Worm (Caenorhabditis elegans) whole organism, young adult: ENCODE data around the gene fce-2.

Source experiments
- C06A6.2 ChIP-seq: fragments of 200-800 bp; sonication (Bioruptor generic); conservative IDR thresholded peaks from 2 replicates; pipeline ENCODE4 v1.3.6; 2022; ENCODE audit warnings: missing genetic modification characterization, missing compliant biosample characterization
- C17E4.6 ChIP-seq: fragments of 200-800 bp; sonication (Bioruptor generic); IDR thresholded peaks from 2 replicates; pipeline ENCODE4 v1.3.6; 2022; ENCODE audit warnings: missing genetic modification reagents, missing genetic modification characterization, missing compliant biosample characterization
- D2030.7 ChIP-seq: fragments of 200-800 bp; sonication (Bioruptor generic); IDR thresholded peaks from 2 replicates; pipeline ENCODE4 v1.3.6; 2022; ENCODE audit warnings: missing genetic modification reagents, missing genetic modification characterization, missing compliant biosample characterization
- F22D6.2 ChIP-seq: sonication (generic microtip); optimal IDR thresholded peaks from 2 replicates; lab custom pipeline; 2016; ENCODE audit warnings: mild to moderate bottlenecking, missing genetic modification characterization, missing compliant biosample characterization
- F33H1.4 ChIP-seq: fragments of 200-800 bp; sonication (Bioruptor generic); IDR thresholded peaks from 2 replicates; pipeline ENCODE4 v1.3.6; 2022; ENCODE audit warnings: missing genetic modification reagents, missing genetic modification characterization, missing compliant biosample characterization
- F39B2.1 ChIP-seq: fragments of 200-800 bp; sonication (Bioruptor generic); IDR thresholded peaks from 2 replicates; pipeline ENCODE4 v1.3.6; 2022; ENCODE audit warnings: missing genetic modification reagents, missing genetic modification characterization, missing compliant biosample characterization
- F55B11.4 ChIP-seq: sonication (generic microtip); optimal IDR thresholded peaks from 2 replicates; lab custom pipeline; 2016; ENCODE audit warnings: missing compliant biosample characterization, missing genetic modification characterization, borderline replicate concordance; ENCODE audit not compliant: insufficient read depth
- K11D2.4 ChIP-seq: fragments of 200-800 bp; sonication (Bioruptor generic); IDR thresholded peaks from 2 replicates; pipeline ENCODE4 v1.3.6; 2022; ENCODE audit warnings: missing genetic modification reagents, missing genetic modification characterization, missing compliant biosample characterization
- K12H6.12 ChIP-seq: fragments of 200-800 bp; sonication (Bioruptor generic); optimal IDR thresholded peaks from 2 replicates; lab custom pipeline; 2018; ENCODE audit warnings: mild to moderate bottlenecking, missing genetic modification characterization, missing compliant biosample characterization
- Y56A3A.18 ChIP-seq: fragments of 200-800 bp; sonication (Bioruptor generic); IDR thresholded peaks from 2 replicates; pipeline ENCODE4 v1.3.6; 2022; ENCODE audit warnings: missing genetic modification reagents, missing genetic modification characterization, missing compliant biosample characterization
- attf-5 ChIP-seq: fragments of 200-800 bp; sonication (Bioruptor generic); optimal IDR thresholded peaks from 2 replicates; lab custom pipeline; 2018; ENCODE audit warnings: mild to moderate bottlenecking, missing genetic modification characterization, missing compliant biosample characterization
- bed-1 ChIP-seq: fragments of 200-800 bp; sonication (Bioruptor generic); IDR thresholded peaks from 2 replicates; pipeline ENCODE4 v1.3.6; 2022; ENCODE audit warnings: missing genetic modification reagents, missing genetic modification characterization, missing compliant biosample characterization
- cebp-1 ChIP-seq, 2 experiments: fragments of 200-800 bp in 1 of 2; sonication (Bioruptor generic) in 1 of 2; sonication (generic microtip) in 1 of 2; IDR thresholded peaks in 1 of 2; optimal IDR thresholded peaks in 1 of 2; 2 replicates each; pipeline versions ENCODE4 v1.3.6 to Lab custom; 2017 to 2022; ENCODE audit warnings: missing compliant biosample characterization in 2 of 2, missing genetic modification characterization in 2 of 2, mild to moderate bottlenecking in 1 of 2, missing genetic modification reagents in 1 of 2, moderate library complexity in 1 of 2
- ceh-100 ChIP-seq: fragments of 200-800 bp; sonication (Bioruptor generic); IDR thresholded peaks from 2 replicates; pipeline ENCODE4 v1.3.6; 2022; ENCODE audit warnings: missing genetic modification reagents, missing genetic modification characterization, missing compliant biosample characterization
- ceh-27 ChIP-seq: fragments of 200-800 bp; sonication (Bioruptor generic); optimal IDR thresholded peaks from 2 replicates; lab custom pipeline; 2018; ENCODE audit warnings: mild to moderate bottlenecking, missing genetic modification characterization, moderate library complexity, missing compliant biosample characterization
- ceh-40 ChIP-seq: fragments of 200-800 bp; sonication (Bioruptor generic); IDR thresholded peaks from 2 replicates; pipeline ENCODE4 v1.3.6; 2022; ENCODE audit warnings: missing genetic modification characterization, missing compliant biosample characterization
- ceh-91 ChIP-seq: fragments of 200-800 bp; sonication (Bioruptor generic); IDR thresholded peaks from 2 replicates; pipeline ENCODE4 v1.3.6; 2022; ENCODE audit warnings: missing genetic modification reagents, missing genetic modification characterization, missing compliant biosample characterization
- die-1 ChIP-seq: sonication (generic microtip); optimal IDR thresholded peaks from 2 replicates; lab custom pipeline; 2016; ENCODE audit warnings: missing genotype, mild to moderate bottlenecking, missing genetic modification characterization, missing compliant biosample characterization
- dpl-1 ChIP-seq: fragments of 150-350 bp; optimal IDR thresholded peaks from 2 replicates; lab custom pipeline; 2014; ENCODE audit warnings: missing biosample characterization, missing genetic modification reagents, missing genetic modification characterization
- efl-1 ChIP-seq: fragments of 150-350 bp; optimal IDR thresholded peaks from 2 replicates; lab custom pipeline; 2014; ENCODE audit warnings: missing biosample characterization, missing genetic modification reagents, missing genetic modification characterization
- egrh-3 ChIP-seq: fragments of 200-800 bp; sonication (Bioruptor generic); IDR thresholded peaks from 2 replicates; pipeline ENCODE4 v1.3.6; 2022; ENCODE audit warnings: missing genetic modification reagents, missing genetic modification characterization, missing compliant biosample characterization
- hmg-1.2 ChIP-seq: fragments of 200-800 bp; sonication (Bioruptor generic); IDR thresholded peaks from 2 replicates; pipeline ENCODE4 v1.3.6; 2022; ENCODE audit warnings: missing genetic modification reagents, missing genetic modification characterization, missing compliant biosample characterization
- let-607 ChIP-seq, 2 experiments: fragments of 200-800 bp in 1 of 2; sonication (Bioruptor generic) in 1 of 2; sonication (generic microtip) in 1 of 2; optimal IDR thresholded peaks; 2 replicates each; lab custom pipeline; 2016 to 2018; ENCODE audit warnings: mild to moderate bottlenecking in 2 of 2, missing compliant biosample characterization in 2 of 2, missing genetic modification characterization in 2 of 2, moderate library complexity in 2 of 2, missing genotype in 1 of 2
- lin-26 ChIP-seq: fragments of 200-800 bp; sonication (Bioruptor generic); IDR thresholded peaks from 2 replicates; pipeline ENCODE4 v1.3.6; 2022; ENCODE audit warnings: missing genetic modification reagents, missing genetic modification characterization, missing compliant biosample characterization
- lin-35 ChIP-seq, 3 experiments: fragments of 150-350 bp in 2 of 3; sonication (generic microtip) in 1 of 3; optimal IDR thresholded peaks; 2 replicates each; lab custom pipeline; 2014 to 2018; ENCODE audit warnings: missing biosample characterization in 3 of 3, missing genetic modification characterization in 3 of 3, missing genetic modification reagents in 3 of 3
- lin-54 ChIP-seq: fragments of 200-800 bp; sonication (Bioruptor generic); optimal IDR thresholded peaks from 2 replicates; lab custom pipeline; 2018; ENCODE audit warnings: mild to moderate bottlenecking, missing genetic modification characterization, missing compliant biosample characterization
- madf-10 ChIP-seq: sonication (generic microtip); optimal IDR thresholded peaks from 2 replicates; lab custom pipeline; 2016; ENCODE audit warnings: mild to moderate bottlenecking, missing genetic modification characterization, missing compliant biosample characterization
- madf-6 ChIP-seq: fragments of 200-800 bp; sonication (Bioruptor generic); IDR thresholded peaks from 2 replicates; pipeline ENCODE4 v1.3.6; 2022; ENCODE audit warnings: missing genetic modification reagents, missing genetic modification characterization, missing compliant biosample characterization
- mcd-1 ChIP-seq: fragments of 200-800 bp; sonication (Bioruptor generic); IDR thresholded peaks from 2 replicates; pipeline ENCODE4 v1.3.6; 2022; ENCODE audit warnings: missing genetic modification reagents, missing genetic modification characterization, missing compliant biosample characterization
- mel-28 ChIP-seq: sonication (generic microtip); optimal IDR thresholded peaks from 2 replicates; lab custom pipeline; 2016; ENCODE audit warnings: borderline replicate concordance, mild to moderate bottlenecking, missing genetic modification characterization, missing compliant biosample characterization
- nfya-2 ChIP-seq: fragments of 200-800 bp; sonication (Bioruptor generic); IDR thresholded peaks from 2 replicates; pipeline ENCODE4 v1.3.6; 2022; ENCODE audit warnings: missing genetic modification reagents, missing genetic modification characterization, missing compliant biosample characterization
- nhr-27 ChIP-seq: fragments of 200-800 bp; sonication (Bioruptor generic); optimal IDR thresholded peaks from 2 replicates; lab custom pipeline; 2018; ENCODE audit warnings: mild to moderate bottlenecking, missing genetic modification characterization, moderate library complexity, missing compliant biosample characterization
- nhr-80 ChIP-seq: sonication (generic microtip); optimal IDR thresholded peaks from 2 replicates; lab custom pipeline; 2016; ENCODE audit warnings: missing genetic modification characterization, missing compliant biosample characterization
- pbrm-1 ChIP-seq: fragments of 200-800 bp; sonication (Bioruptor generic); IDR thresholded peaks from 2 replicates; pipeline ENCODE4 v1.3.6; 2022; ENCODE audit warnings: missing genetic modification reagents, missing genetic modification characterization, missing compliant biosample characterization
- rpc-1 ChIP-seq, 2 experiments: fragments of 150-350 bp in 1 of 2; sonication (generic microtip) in 1 of 2; optimal IDR thresholded peaks; 2 replicates each; lab custom pipeline; 2014 to 2018; ENCODE audit warnings: missing biosample characterization in 1 of 2, missing genetic modification characterization in 1 of 2, missing genetic modification reagents in 1 of 2, missing genotype in 1 of 2
- sdz-38 ChIP-seq: sonication (generic microtip); optimal IDR thresholded peaks from 2 replicates; lab custom pipeline; 2016; ENCODE audit warnings: missing genotype, missing genetic modification characterization, missing compliant biosample characterization
- sea-2 ChIP-seq: fragments of 200-800 bp; sonication (Bioruptor generic); IDR thresholded peaks from 2 replicates; pipeline ENCODE4 v1.3.6; 2022; ENCODE audit warnings: missing genetic modification characterization, missing compliant biosample characterization
- tbp1 ChIP-seq: fragments of 200-800 bp; sonication (Bioruptor generic); optimal IDR thresholded peaks from 2 replicates; lab custom pipeline; 2018; ENCODE audit warnings: mild to moderate bottlenecking, missing genetic modification characterization, missing compliant biosample characterization
- unc-62 ChIP-seq: fragments of 150-350 bp; optimal IDR thresholded peaks from 2 replicates; lab custom pipeline; 2014; ENCODE audit warnings: missing biosample characterization, missing genetic modification reagents, missing genetic modification characterization
- xnd-1 ChIP-seq: sonication (generic microtip); optimal IDR thresholded peaks from 2 replicates; lab custom pipeline; 2016; ENCODE audit warnings: missing genotype, missing genetic modification reagents, missing genetic modification characterization, missing compliant biosample characterization
- ztf-26 ChIP-seq: sonication (generic microtip); optimal IDR thresholded peaks from 2 replicates; lab custom pipeline; 2017; ENCODE audit warnings: missing genetic modification characterization, missing compliant biosample characterization
- ztf-28 ChIP-seq: fragments of 200-800 bp; sonication (Bioruptor generic); IDR thresholded peaks from 2 replicates; pipeline ENCODE4 v1.3.6; 2022; ENCODE audit warnings: missing genetic modification reagents, missing genetic modification characterization, missing compliant biosample characterization

fce-2 gene

DNA sequence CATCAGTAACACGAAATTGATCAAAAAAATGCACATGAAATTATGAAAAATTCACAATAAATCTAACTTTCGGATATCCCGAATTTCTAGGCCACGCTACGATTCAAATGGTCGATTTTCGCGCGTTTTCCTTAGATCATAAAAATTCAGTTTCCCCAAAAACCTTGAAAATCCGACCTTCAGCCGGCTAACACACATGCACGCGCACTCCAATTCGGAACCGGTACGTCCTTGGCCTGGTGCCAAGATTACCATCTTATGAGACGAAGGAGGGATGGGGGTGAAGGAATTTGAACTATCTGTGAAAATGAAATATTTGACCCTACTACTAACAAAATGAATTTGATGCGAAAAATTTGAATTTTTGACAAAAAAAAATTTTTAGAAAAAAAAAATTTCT, 2.4 kb upstream of the fce-2 start:
- TF ChIP-seq bed-1 (GFP tag; lab: Robert Waterston, UW) (no peak), F22D6.2 (tag; lab: Kevin White, UChicago) (no peak), ceh-91 (no peak), C06A6.2 (GFP tag; lab: Robert Waterston, UW) (no peak), let-607 (tag; optimal IDR thresholded peaks at IDR 0.05; lab: Kevin White, UChicago) (no peak), nhr-80 (tag; lab: Kevin White, UChicago) (no peak), nfya-2 (GFP tag; lab: Robert Waterston, UW) (no peak), xnd-1 (tag; lab: Kevin White, UChicago) (no peak), ceh-40 (GFP tag; lab: Robert Waterston, UW) (no peak), mel-28 (tag; lab: Kevin White, UChicago) (no peak), F33H1.4 (GFP tag; lab: Robert Waterston, UW) (no peak), F39B2.1 (GFP tag; lab: Robert Waterston, UW) (no peak), Y56A3A.18 (no peak), rpc-1 (optimal IDR thresholded peaks at IDR 0.05; lab: Kevin White, UChicago) (no peak), rpc-1 (tag; optimal IDR thresholded peaks at IDR 0.05; lab: Kevin White, UChicago) (no peak), attf-5 (no peak), F55B11.4 (tag; lab: Kevin White, UChicago) (no peak), K11D2.4 (GFP tag; lab: Robert Waterston, UW) (no peak), dpl-1 (GFP tag; lab: Kevin White, UChicago) (no peak), madf-10 (tag; lab: Kevin White, UChicago) (no peak), efl-1 (GFP tag; lab: Kevin White, UChicago) (no peak)

DNA sequence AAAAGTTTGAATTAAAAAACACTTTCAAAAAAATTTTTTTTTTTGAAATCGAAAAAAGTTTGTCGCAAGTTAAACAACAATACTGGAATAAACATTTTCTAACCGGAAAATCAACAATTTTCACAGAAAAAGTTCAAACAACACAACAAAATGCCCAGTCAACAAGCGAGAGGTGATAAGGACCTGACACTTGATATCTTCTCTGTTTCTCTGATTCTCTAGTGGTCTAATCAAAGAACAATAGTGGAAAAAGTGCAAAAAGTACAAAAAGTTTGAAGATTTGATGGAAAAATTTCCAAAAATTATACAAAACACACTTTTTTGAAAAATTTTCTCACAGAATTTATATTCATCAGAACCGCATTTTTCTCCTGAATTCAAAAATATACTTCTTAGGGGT, 1.7 kb upstream of the fce-2 start:
- TF ChIP-seq D2030.7 (no peak), nhr-80 (tag; lab: Kevin White, UChicago) (peak; percentile 29), sea-2 (GFP tag; lab: Robert Waterston, UW) (no peak)

DNA sequence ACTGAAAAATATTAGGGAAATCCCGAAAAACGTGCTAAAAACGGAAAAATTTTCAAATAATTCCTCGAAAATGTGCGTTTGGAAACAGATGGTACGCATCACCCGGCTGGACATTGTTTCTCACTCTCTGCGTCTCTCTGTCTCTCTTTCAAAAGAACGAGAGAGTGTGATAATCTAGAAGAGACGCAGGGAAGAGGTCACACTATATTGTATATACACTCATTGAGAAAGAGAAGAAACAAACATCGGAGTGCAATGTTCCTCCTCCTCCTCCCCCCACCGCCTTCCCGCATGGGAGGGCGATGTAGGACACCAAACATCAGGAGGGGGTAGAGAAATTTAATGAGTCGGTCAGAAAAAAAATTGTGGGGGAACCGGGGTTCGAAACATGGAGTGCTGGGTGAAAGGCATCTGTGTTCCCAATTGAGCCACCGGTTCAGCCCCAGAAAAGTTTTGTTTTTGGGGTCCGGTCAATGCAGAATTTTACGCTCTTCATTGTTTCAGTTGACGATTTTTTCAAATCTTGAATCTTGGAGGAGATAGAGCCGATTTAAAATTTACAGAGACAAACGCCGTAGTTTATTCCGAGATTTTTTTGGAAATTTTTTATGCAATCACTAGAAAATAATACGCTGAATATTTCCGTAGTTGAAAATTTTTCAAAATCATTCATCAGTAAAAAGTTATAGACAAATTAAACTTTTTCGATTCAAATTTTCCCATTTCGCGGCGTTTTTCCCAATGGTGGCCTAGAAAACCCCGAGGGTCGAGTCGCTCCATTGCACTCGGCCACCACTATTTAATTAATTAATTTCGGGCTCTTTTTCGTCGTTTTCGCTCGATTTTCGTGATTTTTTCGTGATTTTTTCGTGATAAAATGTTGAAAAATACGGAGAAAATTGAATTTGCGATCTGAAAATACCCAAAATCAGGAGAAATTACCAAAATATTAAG, 595 bp upstream of the fce-2 start:
- TF ChIP-seq nhr-27 (tag; lab: Kevin White, UChicago) = no peak
- TF ChIP-seq hmg-1.2 (GFP tag; lab: Robert Waterston, UW) = peak; percentile 66; the same call in 1 of the 2 replicates
- peak in 1 of 3 experiments; percentile 51 for TF ChIP-seq lin-35 (GFP tag; optimal IDR thresholded peaks at IDR 0.05; lab: Kevin White, UChicago)
- TF ChIP-seq cebp-1 (GFP tag; IDR thresholded peaks at IDR 0.05; lab: Robert Waterston, UW) = no peak
- TF ChIP-seq cebp-1 (tag; optimal IDR thresholded peaks at IDR 0.05; lab: Kevin White, UChicago) = peak; percentile 33
- TF ChIP-seq tbp1 = peak; percentile 16
- TF ChIP-seq mcd-1 (GFP tag; lab: Robert Waterston, UW) = peak; percentile 41
- peak; percentile 64 for TF ChIP-seq egrh-3 (GFP tag; lab: Robert Waterston, UW)
- TF ChIP-seq D2030.7 = peak; percentile 45; the same call in 1 of the 2 replicates
- peak; percentile 55 for TF ChIP-seq efl-1 (GFP tag; lab: Kevin White, UChicago)
- peak; percentile 23 for TF ChIP-seq unc-62 (GFP tag; lab: Kevin White, UChicago)
- TF ChIP-seq lin-54 (GFP tag; lab: Kevin White, UChicago) = peak; percentile 77
- TF ChIP-seq sdz-38 (tag; lab: Kevin White, UChicago) = no peak
- TF ChIP-seq ztf-28 (GFP tag; lab: Robert Waterston, UW) = peak; percentile 55; the same call in 1 of the 2 replicates
- TF ChIP-seq ceh-100 (GFP tag; lab: Robert Waterston, UW) = no peak
- TF ChIP-seq ztf-26 (tag; lab: Kevin White, UChicago) = peak; percentile 20
- TF ChIP-seq pbrm-1 = 0 out of 2 replicates have a peak, but pooled peaks have one; percentile 11
- TF ChIP-seq C17E4.6 (GFP tag; lab: Robert Waterston, UW) = no peak
- TF ChIP-seq dpl-1 (GFP tag; lab: Kevin White, UChicago) = peak; percentile 46
- no peak for TF ChIP-seq die-1 (tag; lab: Kevin White, UChicago)
- peak; percentile 14; the same call in 1 of the 2 replicates for TF ChIP-seq madf-6 (GFP tag; lab: Robert Waterston, UW)
- 0 out of 2 replicates have a peak, but pooled peaks have one; percentile 41 for TF ChIP-seq lin-26 (GFP tag; lab: Robert Waterston, UW)
- peak; percentile 37 for TF ChIP-seq nhr-80 (tag; lab: Kevin White, UChicago)
- TF ChIP-seq ceh-91 = peak; percentile 29; the same call in 1 of the 2 replicates
- no peak for TF ChIP-seq K12H6.12 (tag; lab: Kevin White, UChicago)
- peak; percentile 64 for TF ChIP-seq ceh-27 (GFP tag; lab: Kevin White, UChicago)
